Worm (Caenorhabditis elegans): ENCODE measurements around the gene alh-2.

- TF ChIP-seq flt-1 (GFP tag; IDR thresholded peaks at IDR 0.05) (no peak), ztf-29 (GFP tag; IDR thresholded peaks at IDR 0.05) (no peak), tab-1 (GFP tag; IDR thresholded peaks at IDR 0.05) (no peak), klf-2 (GFP tag; conservative IDR thresholded peaks at IDR 0.05) (no peak), T22C8.4 (GFP tag; IDR thresholded peaks at IDR 0.05) (no peak)
These were observed 16.7 kb upstream of the alh-2 start for ce11 chrV:1627269-1627668.
